Fruit fly (Drosophila melanogaster) whole organism: ENCODE measurements around the gene CG32040.

ENCODE experiments used
- CG8478 ChIP-seq: fragments of >200 bp; optimal IDR thresholded peaks from 2 replicates; lab custom pipeline; 2018; ENCODE audit warnings: inconsistent platforms
- Dll ChIP-seq: fragments of >200 bp; optimal IDR thresholded peaks from 2 replicates; lab custom pipeline; 2017
- EcR ChIP-seq, 2 experiments: fragments of >200 bp; optimal IDR thresholded peaks; 2 replicates each; lab custom pipeline; 2017; ENCODE audit warnings: missing biosample characterization in 2 of 2, missing genetic modification characterization in 2 of 2, missing genetic modification reagents in 2 of 2
- psq ChIP-seq: fragments of >200 bp; optimal IDR thresholded peaks from 2 replicates; lab custom pipeline; 2017
- usp ChIP-seq: fragments of >200 bp; optimal IDR thresholded peaks from 2 replicates; lab custom pipeline; 2017; ENCODE audit warnings: missing biosample characterization, missing genetic modification characterization, mixed read lengths

- TF ChIP-seq EcR (GFP tag; optimal IDR thresholded peaks at IDR 0.05; lab: Kevin White, UChicago) (no peak), psq (lab: Kevin White, UChicago) (no peak), usp (GFP tag; lab: Kevin White, UChicago) (no peak), Dll (lab: Kevin White, UChicago) (peak; percentile 20), CG8478 (lab: Kevin White, UChicago) (no peak)
These were observed 25.9 kb downstream of the CG32040 start, which contains the start of gene Hsp67Ba for dm6 chr3L:9379484-9380343.
